Fruit fly (Drosophila melanogaster) whole organism, prepupa: ENCODE data around the gene Smyd4-2.

Source experiments
- CG10669 ChIP-seq: fragments of 200-800 bp; sonication (Bioruptor generic); optimal IDR thresholded peaks from 3 replicates; lab custom pipeline; 2018; ENCODE audit warnings: missing biosample characterization, mild to moderate bottlenecking, missing genetic modification characterization, moderate library complexity
- CG1621 ChIP-seq: fragments of 200-800 bp; sonication (Bioruptor generic); optimal IDR thresholded peaks from 3 replicates; lab custom pipeline; 2018; ENCODE audit warnings: missing biosample characterization, mild to moderate bottlenecking, missing genetic modification characterization
- CG6792 ChIP-seq: fragments of 200-800 bp; sonication (Bioruptor generic); optimal IDR thresholded peaks from 3 replicates; lab custom pipeline; 2016; ENCODE audit warnings: missing biosample characterization, missing genetic modification characterization
- CG8119 ChIP-seq: fragments of 200-800 bp; sonication (Bioruptor generic); IDR thresholded peaks from 3 replicates; pipeline ENCODE4 v1.3.6; 2022; ENCODE audit warnings: missing biosample characterization, missing genetic modification characterization
- Eip78C ChIP-seq: fragments of 200-800 bp; sonication (Bioruptor generic); peaks from one replicate; lab custom pipeline; 2016; ENCODE audit warnings: missing biosample characterization, missing genetic modification characterization
- Hr39 ChIP-seq: fragments of 200-800 bp; sonication (Bioruptor generic); optimal IDR thresholded peaks from 2 replicates; lab custom pipeline; 2016; ENCODE audit warnings: missing biosample characterization, missing genetic modification characterization
- Hr4 ChIP-seq: fragments of 200-800 bp; sonication (Bioruptor generic); optimal IDR thresholded peaks from 3 replicates; lab custom pipeline; 2016; ENCODE audit warnings: missing biosample characterization, missing genetic modification characterization
- dac ChIP-seq: fragments of 200-800 bp; sonication (Bioruptor generic); optimal IDR thresholded peaks from 2 replicates; lab custom pipeline; 2017; ENCODE audit warnings: missing biosample characterization, mild to moderate bottlenecking, missing genetic modification characterization
- lz ChIP-seq: fragments of 200-800 bp; sonication (Bioruptor generic); optimal IDR thresholded peaks from 3 replicates; lab custom pipeline; 2016; ENCODE audit warnings: missing biosample characterization, missing genetic modification characterization
- spab ChIP-seq: fragments of 200-800 bp; sonication (Bioruptor generic); optimal IDR thresholded peaks from 2 replicates; lab custom pipeline; 2017; ENCODE audit warnings: missing biosample characterization, mild to moderate bottlenecking, missing genetic modification characterization, missing genetic modification reagents
- vri ChIP-seq: fragments of 200-800 bp; sonication (Bioruptor generic); optimal IDR thresholded peaks from 3 replicates; lab custom pipeline; 2016; ENCODE audit warnings: missing biosample characterization, mild to moderate bottlenecking, missing genetic modification characterization

DNA sequence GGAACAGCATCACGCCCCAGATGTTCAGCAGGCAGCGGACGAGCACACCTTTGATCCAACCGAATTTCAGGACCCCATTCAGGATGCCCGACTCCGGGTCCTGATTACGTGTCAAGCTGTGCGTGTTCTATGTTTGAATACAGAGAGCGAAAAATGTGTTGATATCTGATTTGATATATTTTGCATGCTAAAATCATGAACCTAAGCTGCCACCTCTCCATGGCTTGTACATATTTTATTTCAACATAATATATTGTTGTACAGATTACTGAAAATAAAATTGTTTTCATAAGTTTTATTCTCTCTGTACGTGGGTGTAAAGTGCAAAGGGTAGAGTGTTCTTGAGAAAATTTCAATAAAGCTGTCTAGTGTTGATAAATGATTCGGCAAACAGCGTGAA, 27.3 kb downstream of the Smyd4-2 start:
- TF ChIP-seq spab (no peak), Hr39 (GFP tag; lab: Kevin White, UChicago) (no peak), lz (GFP tag; lab: Kevin White, UChicago) (no peak), Eip78C (GFP tag; lab: Kevin White, UChicago) (no peak), dac (GFP tag; lab: Kevin White, UChicago) (no peak), CG8119 (GFP tag; lab: Robert Waterston, UW) (no peak), CG1621 (tag; lab: Kevin White, UChicago) (no peak), CG10669 (no peak), vri (GFP tag; lab: Kevin White, UChicago) (no peak), Hr4 (no peak), CG6792 (GFP tag; lab: Kevin White, UChicago) (no peak)
